Fruit fly (Drosophila melanogaster) whole organism, embryonic: Measurements from ENCODE around the gene TTLL6B.

Experiments used
- CG10274 ChIP-seq: fragments of 200-800 bp; sonication (Bioruptor generic); optimal IDR thresholded peaks from 3 replicates; lab custom pipeline; 2017; ENCODE audit warnings: missing biosample characterization, mild to moderate bottlenecking, missing genetic modification characterization
- CG10321 ChIP-seq: fragments of 200-800 bp; sonication (Bioruptor generic); IDR thresholded peaks from 2 replicates; pipeline ENCODE4 v1.3.6; 2022; ENCODE audit warnings: missing biosample characterization, missing genetic modification characterization
- CG10654 ChIP-seq: fragments of 200-800 bp; sonication (Bioruptor generic); optimal IDR thresholded peaks from 2 replicates; lab custom pipeline; 2016; ENCODE audit warnings: missing biosample characterization, missing genetic modification characterization
- CG12071 ChIP-seq: fragments of 200-800 bp; sonication (Bioruptor generic); optimal IDR thresholded peaks from 3 replicates; lab custom pipeline; 2018; ENCODE audit warnings: missing biosample characterization, mild to moderate bottlenecking, missing genetic modification characterization
- CG12155 ChIP-seq: fragments of 200-800 bp; sonication (Bioruptor generic); optimal IDR thresholded peaks from 3 replicates; lab custom pipeline; 2016; ENCODE audit warnings: missing biosample characterization, missing genetic modification characterization
- CG12219 ChIP-seq: fragments of 200-800 bp; sonication (Bioruptor generic); optimal IDR thresholded peaks from 3 replicates; lab custom pipeline; 2018; ENCODE audit warnings: missing biosample characterization, mild to moderate bottlenecking, missing genetic modification characterization
- CG13287 ChIP-seq: fragments of 200-800 bp; sonication (Bioruptor generic); IDR thresholded peaks from 2 replicates; pipeline ENCODE4 v1.3.6; 2022; ENCODE audit warnings: missing biosample characterization, missing genetic modification characterization; ENCODE audit not compliant: partially characterized antibody
- CG15696 ChIP-seq: fragments of 200-800 bp; sonication (Bioruptor generic); optimal IDR thresholded peaks from 2 replicates; lab custom pipeline; 2019; ENCODE audit warnings: missing biosample characterization, mild to moderate bottlenecking, missing genetic modification characterization, moderate library complexity
- CG1647 ChIP-seq: fragments of 200-800 bp; sonication (Bioruptor generic); optimal IDR thresholded peaks from 3 replicates; lab custom pipeline; 2016; ENCODE audit warnings: missing biosample characterization, missing genetic modification characterization
- CG2678 ChIP-seq: fragments of 200-800 bp; sonication (Bioruptor generic); optimal IDR thresholded peaks from 3 replicates; lab custom pipeline; 2019; ENCODE audit warnings: missing biosample characterization, mild to moderate bottlenecking, missing genetic modification characterization, moderate library complexity
- CG2875 ChIP-seq: fragments of 200-800 bp; sonication (Bioruptor generic); optimal IDR thresholded peaks from 2 replicates; lab custom pipeline; 2017; ENCODE audit warnings: missing biosample characterization, mild to moderate bottlenecking, missing genetic modification characterization, missing genetic modification reagents
- CG3847 ChIP-seq: fragments of 200-800 bp; sonication (Bioruptor generic); IDR thresholded peaks from 2 replicates; pipeline ENCODE4 v1.3.6; 2022; ENCODE audit warnings: missing biosample characterization, missing genetic modification characterization
- CG3995 ChIP-seq: fragments of 200-800 bp; sonication (Bioruptor generic); optimal IDR thresholded peaks from 3 replicates; lab custom pipeline; 2016; ENCODE audit warnings: missing biosample characterization, missing genetic modification characterization
- CG5245 ChIP-seq: fragments of 200-800 bp; sonication (Bioruptor generic); optimal IDR thresholded peaks from 3 replicates; lab custom pipeline; 2016; ENCODE audit warnings: missing biosample characterization, missing genetic modification characterization
- CG8290 ChIP-seq, 3 experiments: fragments of 200-800 bp; sonication (Bioruptor generic); optimal IDR thresholded peaks; 2 replicates each; lab custom pipeline; 2016 to 2019; ENCODE audit warnings: missing biosample characterization in 3 of 3, missing genetic modification characterization in 3 of 3, mild to moderate bottlenecking in 2 of 3, moderate library complexity in 1 of 3
- CG8944 ChIP-seq: fragments of 200-800 bp; sonication (Bioruptor generic); optimal IDR thresholded peaks from 3 replicates; lab custom pipeline; 2016; ENCODE audit warnings: missing biosample characterization, missing genetic modification characterization
- CG9932 ChIP-seq: fragments of 200-800 bp; sonication (Bioruptor generic); IDR thresholded peaks from 2 replicates; pipeline ENCODE4 v1.3.6; 2022; ENCODE audit warnings: missing biosample characterization, missing genetic modification characterization
- Dfd ChIP-seq, 2 experiments: fragments of >200 bp; optimal IDR thresholded peaks; 2 replicates each; lab custom pipeline; 2017; ENCODE audit warnings: missing biosample characterization in 2 of 2, missing genetic modification characterization in 2 of 2
- Dll ChIP-seq: fragments of 200-800 bp; sonication (Bioruptor generic); IDR thresholded peaks from 4 replicates; pipeline ENCODE4 v1.3.6; 2022; ENCODE audit warnings: missing biosample characterization, missing genetic modification characterization; ENCODE audit not compliant: partially characterized antibody
- Ets65A ChIP-seq: fragments of 200-800 bp; sonication (Bioruptor generic); peaks from one replicate; lab custom pipeline; 2016; ENCODE audit warnings: missing biosample characterization, missing genetic modification characterization
- Hmx ChIP-seq: fragments of 200-800 bp; sonication (Bioruptor generic); optimal IDR thresholded peaks from 2 replicates; lab custom pipeline; 2016; ENCODE audit warnings: missing biosample characterization, missing genetic modification characterization
- Jarid2 ChIP-seq: fragments of 200-800 bp; sonication (Bioruptor generic); optimal IDR thresholded peaks from 3 replicates; lab custom pipeline; 2017; ENCODE audit warnings: mild to moderate bottlenecking, missing biosample characterization, missing genetic modification reagents, missing genetic modification characterization
- Lim3 ChIP-seq: fragments of 200-800 bp; sonication (Bioruptor generic); IDR thresholded peaks from 2 replicates; pipeline ENCODE4 v1.3.6; 2022; ENCODE audit warnings: missing biosample characterization, missing genetic modification characterization
- Med ChIP-seq: fragments of 200-800 bp; sonication (Bioruptor generic); peaks from one replicate; lab custom pipeline; 2016; ENCODE audit warnings: missing biosample characterization, missing genetic modification characterization, mild to moderate bottlenecking, inconsistent platforms, moderate library complexity
- Meics ChIP-seq: fragments of 200-800 bp; sonication (Bioruptor generic); optimal IDR thresholded peaks from 2 replicates; lab custom pipeline; 2017; ENCODE audit warnings: missing biosample characterization, mild to moderate bottlenecking, missing genetic modification characterization
- Mes4 ChIP-seq: fragments of 200-800 bp; sonication (Bioruptor generic); optimal IDR thresholded peaks from 2 replicates; lab custom pipeline; 2016; ENCODE audit warnings: missing biosample characterization, missing genetic modification characterization
- NC2β ChIP-seq: fragments of 200-800 bp; sonication (Bioruptor generic); optimal IDR thresholded peaks from 2 replicates; lab custom pipeline; 2016; ENCODE audit warnings: missing biosample characterization, missing genetic modification characterization
- Nf-YB ChIP-seq: fragments of 200-800 bp; sonication (Bioruptor generic); optimal IDR thresholded peaks from 3 replicates; lab custom pipeline; 2019; ENCODE audit warnings: missing biosample characterization, mild to moderate bottlenecking, missing genetic modification characterization, moderate library complexity
- Sin3A ChIP-seq: fragments of >200 bp; optimal IDR thresholded peaks from 2 replicates; lab custom pipeline; 2018
- ab ChIP-seq: fragments of 200-800 bp; sonication (Bioruptor generic); optimal IDR thresholded peaks from 2 replicates; lab custom pipeline; 2016; ENCODE audit warnings: missing biosample characterization, missing genetic modification characterization
- bbx ChIP-seq: fragments of 200-800 bp; sonication (Bioruptor generic); IDR thresholded peaks from 2 replicates; pipeline ENCODE4 v1.3.6; 2022; ENCODE audit warnings: missing biosample characterization, missing genetic modification characterization; ENCODE audit not compliant: partially characterized antibody
- cas ChIP-seq: fragments of 200-800 bp; sonication (Bioruptor generic); IDR thresholded peaks from 2 replicates; pipeline ENCODE4 v1.3.6; 2022; ENCODE audit warnings: missing biosample characterization, missing genetic modification characterization
- chn ChIP-seq: fragments of 200-800 bp; sonication (Bioruptor generic); optimal IDR thresholded peaks from 2 replicates; lab custom pipeline; 2016; ENCODE audit warnings: missing biosample characterization, missing genetic modification characterization
- croc ChIP-seq: fragments of 200-800 bp; sonication (Bioruptor generic); conservative IDR thresholded peaks from 3 replicates; pipeline ENCODE4 v1.3.6; 2022; ENCODE audit warnings: missing biosample characterization, missing genetic modification characterization
- dmrt11E ChIP-seq: fragments of 200-800 bp; sonication (Bioruptor generic); optimal IDR thresholded peaks from 3 replicates; lab custom pipeline; 2018; ENCODE audit warnings: missing biosample characterization, mild to moderate bottlenecking, missing genetic modification characterization, moderate library complexity
- eyg ChIP-seq: fragments of 200-800 bp; sonication (Bioruptor generic); optimal IDR thresholded peaks from 3 replicates; lab custom pipeline; 2016; ENCODE audit warnings: missing biosample characterization, missing genetic modification characterization
- gsb ChIP-seq: fragments of 200-800 bp; sonication (Bioruptor generic); IDR thresholded peaks from 2 replicates; pipeline ENCODE4 v1.3.6; 2022; ENCODE audit warnings: missing biosample characterization, missing genetic modification characterization
- hkb ChIP-seq, 2 experiments: fragments of 200-800 bp in 1 of 2; fragments of >200 bp in 1 of 2; sonication (Bioruptor generic) in 1 of 2; IDR thresholded peaks in 1 of 2; optimal IDR thresholded peaks in 1 of 2; 2 replicates each; pipeline versions ENCODE4 v1.3.6 to Lab custom; 2017 to 2022; ENCODE audit warnings: missing biosample characterization in 1 of 2, missing genetic modification characterization in 1 of 2
- jigr1 ChIP-seq: fragments of 200-800 bp; sonication (Bioruptor generic); IDR thresholded peaks from 3 replicates; pipeline ENCODE4 v1.3.6; 2022; ENCODE audit warnings: missing biosample characterization, missing genetic modification characterization
- kah ChIP-seq: fragments of 200-800 bp; sonication (Bioruptor generic); optimal IDR thresholded peaks from 2 replicates; lab custom pipeline; 2018; ENCODE audit warnings: missing biosample characterization, mild to moderate bottlenecking, missing genetic modification characterization
- mld ChIP-seq: fragments of 200-800 bp; sonication (Bioruptor generic); IDR thresholded peaks from 3 replicates; pipeline ENCODE4 v1.3.6; 2022; ENCODE audit warnings: missing biosample characterization, missing genetic modification characterization; ENCODE audit not compliant: partially characterized antibody
- nerfin-2 ChIP-seq: fragments of 200-800 bp; sonication (Bioruptor generic); IDR thresholded peaks from 2 replicates; pipeline ENCODE4 v1.3.6; 2022; ENCODE audit warnings: missing biosample characterization, missing genetic modification characterization; ENCODE audit not compliant: partially characterized antibody
- peb ChIP-seq: fragments of 200-800 bp; sonication (Bioruptor generic); IDR thresholded peaks from 2 replicates; pipeline ENCODE4 v1.3.6; 2022; ENCODE audit warnings: missing biosample characterization, missing genetic modification characterization
- pfk ChIP-seq: fragments of 200-800 bp; sonication (Bioruptor generic); optimal IDR thresholded peaks from 2 replicates; lab custom pipeline; 2018; ENCODE audit warnings: missing biosample characterization, mild to moderate bottlenecking, missing genetic modification characterization, moderate library complexity
- pzg ChIP-seq: fragments of 200-800 bp; sonication (Bioruptor generic); optimal IDR thresholded peaks from 3 replicates; lab custom pipeline; 2018; ENCODE audit warnings: missing biosample characterization, mild to moderate bottlenecking, missing genetic modification characterization, moderate library complexity
- repo ChIP-seq: fragments of 200-800 bp; sonication (Bioruptor generic); optimal IDR thresholded peaks from 2 replicates; lab custom pipeline; 2016; ENCODE audit warnings: missing biosample characterization, missing genetic modification characterization
- sens ChIP-seq: fragments of 200-800 bp; sonication (Bioruptor generic); peaks from one replicate; lab custom pipeline; 2016; ENCODE audit warnings: missing biosample characterization, missing genetic modification characterization
- so ChIP-seq: fragments of 200-800 bp; sonication (Bioruptor generic); IDR thresholded peaks from 3 replicates; pipeline ENCODE4 v1.3.6; 2022; ENCODE audit warnings: missing biosample characterization, missing genetic modification characterization
- tap ChIP-seq: fragments of 200-800 bp; optimal IDR thresholded peaks from 3 replicates; lab custom pipeline; 2019; ENCODE audit warnings: missing biosample characterization, mild to moderate bottlenecking, missing genetic modification characterization, moderate library complexity
- tna ChIP-seq: fragments of 200-800 bp; sonication (Bioruptor generic); IDR thresholded peaks from 2 replicates; pipeline ENCODE4 v1.3.6; 2022; ENCODE audit warnings: missing biosample characterization, missing genetic modification characterization; ENCODE audit not compliant: partially characterized antibody
- unc-4 ChIP-seq: fragments of 200-800 bp; sonication (Bioruptor generic); IDR thresholded peaks from 2 replicates; pipeline ENCODE4 v1.3.6; 2022; ENCODE audit warnings: missing biosample characterization, missing genetic modification characterization; ENCODE audit not compliant: partially characterized antibody

Gene TTLL6B

dm6 chr3R:27282286-27282685 is 31.5 kb upstream of the TTLL6B start, which contains the start of gene mrt (continued):
- no peak for TF ChIP-seq Dll (GFP tag; lab: Robert Waterston, UW)
- TF ChIP-seq CG12071 (GFP tag; lab: Kevin White, UChicago), result no peak
- TF ChIP-seq croc, result no peak
- TF ChIP-seq Ets65A (GFP tag; lab: Kevin White, UChicago), result peak; percentile 94
- TF ChIP-seq jigr1 (GFP tag; lab: Robert Waterston, UW), result no peak
- peak; percentile 76 for TF ChIP-seq CG2678 (tag; lab: Kevin White, UChicago)
- no peak for TF ChIP-seq cas (GFP tag; lab: Robert Waterston, UW)
- TF ChIP-seq so, result 0 out of 3 replicates have a peak, but pooled peaks have one; percentile 44
- no peak for TF ChIP-seq CG15696 (tag; lab: Kevin White, UChicago)
- TF ChIP-seq eyg (GFP tag; lab: Kevin White, UChicago), result no peak
- TF ChIP-seq repo (GFP tag; lab: Kevin White, UChicago), result peak; percentile 7
- TF ChIP-seq kah (GFP tag; lab: Kevin White, UChicago), result no peak
- TF ChIP-seq mld, result no peak
- TF ChIP-seq CG10654 (GFP tag; lab: Kevin White, UChicago), result peak; percentile 7
- TF ChIP-seq CG2875 (GFP tag; lab: Kevin White, UChicago), result no peak
- TF ChIP-seq CG8944 (GFP tag; lab: Kevin White, UChicago), result peak; percentile 12
- TF ChIP-seq chn (GFP tag; lab: Kevin White, UChicago), result peak; percentile 25
- no peak for TF ChIP-seq nerfin-2 (GFP tag; lab: Robert Waterston, UW)
- TF ChIP-seq pfk (GFP tag; lab: Kevin White, UChicago), result no peak
- TF ChIP-seq pzg (GFP tag; lab: Kevin White, UChicago), result no peak
- no peak for TF ChIP-seq tap
- TF ChIP-seq peb, result no peak
- peak; percentile 33 for TF ChIP-seq ab (GFP tag; lab: Kevin White, UChicago)
- TF ChIP-seq bbx (GFP tag; lab: Robert Waterston, UW), result no peak
- TF ChIP-seq sens, result peak; percentile 95
- TF ChIP-seq CG10321, result no peak
- no peak for TF ChIP-seq CG10274 (GFP tag; lab: Kevin White, UChicago)
- no peak for TF ChIP-seq tna (GFP tag; lab: Robert Waterston, UW)
- TF ChIP-seq CG3995 (GFP tag; lab: Kevin White, UChicago), result peak; percentile 17
- TF ChIP-seq hkb (optimal IDR thresholded peaks at IDR 0.05; lab: Kevin White, UChicago), result no peak
- TF ChIP-seq hkb (GFP tag; IDR thresholded peaks at IDR 0.05; lab: Robert Waterston, UW), result no peak
- no peak for TF ChIP-seq Lim3
- TF ChIP-seq CG8290 (GFP tag; optimal IDR thresholded peaks at IDR 0.05; lab: Kevin White, UChicago), result peak; percentile 21
- peak in 1 of 2 experiments; percentile 55 for TF ChIP-seq CG8290 (tag; optimal IDR thresholded peaks at IDR 0.05; lab: Kevin White, UChicago)
- peak; percentile 45 for TF ChIP-seq CG12155
- peak; percentile 78 for TF ChIP-seq CG9932 (GFP tag; lab: Robert Waterston, UW)
- peak; percentile 33 for TF ChIP-seq Nf-YB (GFP tag; lab: Kevin White, UChicago)
- TF ChIP-seq Sin3A (lab: Kevin White, UChicago), result no peak
- no peak for TF ChIP-seq CG13287
- TF ChIP-seq CG1647 (GFP tag; lab: Kevin White, UChicago), result no peak
- TF ChIP-seq NC2β, result no peak
- TF ChIP-seq CG12219, result no peak
- TF ChIP-seq CG3847 (GFP tag; lab: Robert Waterston, UW), result peak; percentile 46
- TF ChIP-seq unc-4 (GFP tag; lab: Robert Waterston, UW), result no peak
- no peak for TF ChIP-seq Jarid2
- TF ChIP-seq Dfd (GFP tag; optimal IDR thresholded peaks at IDR 0.05; lab: Kevin White, UChicago), result no peak
- peak; percentile 21 for TF ChIP-seq CG5245 (GFP tag; lab: Kevin White, UChicago)
- TF ChIP-seq Meics, result peak; percentile 79
- TF ChIP-seq gsb (GFP tag; lab: Robert Waterston, UW), result no peak
- peak; percentile 15 for TF ChIP-seq dmrt11E
- peak; percentile 96 for TF ChIP-seq Med (GFP tag; lab: Kevin White, UChicago)
- no peak for TF ChIP-seq Mes4 (GFP tag; lab: Kevin White, UChicago)
- peak; percentile 0 for TF ChIP-seq Hmx
